Worm (Caenorhabditis elegans) whole organism, L3 larva: Measurements from ENCODE around the gene C02F5.5.

Experiments used
- R02D3.7 ChIP-seq: fragments of 150-350 bp; optimal IDR thresholded peaks from 2 replicates; lab custom pipeline; 2014; ENCODE audit warnings: missing biosample characterization, missing genetic modification characterization
- ZK546.5 ChIP-seq: sonication (generic microtip); optimal IDR thresholded peaks from 2 replicates; lab custom pipeline; 2017; ENCODE audit warnings: missing biosample characterization, missing genetic modification characterization
- aly-2 ChIP-seq: fragments of 150-350 bp; optimal IDR thresholded peaks from 2 replicates; lab custom pipeline; 2014; ENCODE audit warnings: missing biosample characterization, missing genetic modification characterization
- ama-1 ChIP-seq: fragments of 150-350 bp; optimal IDR thresholded peaks from 2 replicates; lab custom pipeline; 2018
- ceh-16 ChIP-seq: sonication (generic microtip); optimal IDR thresholded peaks from 2 replicates; lab custom pipeline; 2017; ENCODE audit warnings: missing biosample characterization, missing genetic modification characterization
- ceh-28 ChIP-seq: fragments of 150-350 bp; optimal IDR thresholded peaks from 2 replicates; lab custom pipeline; 2014; ENCODE audit warnings: missing biosample characterization, missing genetic modification reagents, missing genetic modification characterization
- ceh-82 ChIP-seq: fragments of 150-350 bp; optimal IDR thresholded peaks from 2 replicates; lab custom pipeline; 2014; ENCODE audit warnings: missing biosample characterization, missing genetic modification characterization
- ceh-9 ChIP-seq: sonication (generic microtip); optimal IDR thresholded peaks from 2 replicates; lab custom pipeline; 2018; ENCODE audit warnings: missing biosample characterization, missing genetic modification characterization
- daf-12 ChIP-seq: fragments of 150-350 bp; optimal IDR thresholded peaks from 2 replicates; lab custom pipeline; 2014; ENCODE audit warnings: missing biosample characterization, missing genetic modification reagents, missing genetic modification characterization
- egl-27 ChIP-seq: sonication (generic microtip); optimal IDR thresholded peaks from 4 replicates; lab custom pipeline; 2017; ENCODE audit warnings: missing biosample characterization, missing genetic modification reagents, missing genetic modification characterization
- elt-3 ChIP-seq, 3 experiments: fragments of 150-350 bp in 1 of 3; sonication (generic microtip) in 2 of 3; optimal IDR thresholded peaks; 2 replicates in 2 of 3; 4 replicates in 1 of 3; lab custom pipeline; 2014 to 2017; ENCODE audit warnings: missing biosample characterization in 3 of 3, missing genetic modification characterization in 3 of 3
- eor-1 ChIP-seq, 2 experiments: fragments of 150-350 bp; optimal IDR thresholded peaks; 2 replicates each; lab custom pipeline; 2014 to 2018; ENCODE audit warnings: missing biosample characterization in 2 of 2, missing genetic modification characterization in 2 of 2
- fkh-10 ChIP-seq: sonication (generic microtip); optimal IDR thresholded peaks from 2 replicates; lab custom pipeline; 2017; ENCODE audit warnings: missing biosample characterization, missing genetic modification reagents, missing genetic modification characterization
- fkh-2 ChIP-seq: fragments of 150-350 bp; optimal IDR thresholded peaks from 2 replicates; lab custom pipeline; 2014; ENCODE audit warnings: missing biosample characterization, missing genetic modification reagents, missing genetic modification characterization
- fos-1 ChIP-seq: fragments of 150-350 bp; optimal IDR thresholded peaks from 2 replicates; lab custom pipeline; 2014; ENCODE audit warnings: missing biosample characterization, missing genetic modification characterization
- hmg-11 ChIP-seq: sonication (generic microtip); optimal IDR thresholded peaks from 2 replicates; lab custom pipeline; 2016; ENCODE audit warnings: missing genetic modification characterization, missing compliant biosample characterization
- jun-1 ChIP-seq: fragments of 150-350 bp; optimal IDR thresholded peaks from 2 replicates; lab custom pipeline; 2014; ENCODE audit warnings: missing biosample characterization, missing genetic modification reagents, missing genetic modification characterization
- lin-15B ChIP-seq: fragments of 150-350 bp; optimal IDR thresholded peaks from 2 replicates; lab custom pipeline; 2014; ENCODE audit warnings: missing biosample characterization, missing genetic modification characterization
- lin-39 ChIP-seq: fragments of 150-350 bp; optimal IDR thresholded peaks from 2 replicates; lab custom pipeline; 2018; ENCODE audit warnings: missing biosample characterization, missing genetic modification reagents, missing genetic modification characterization
- lsy-12 ChIP-seq: sonication (generic microtip); optimal IDR thresholded peaks from 2 replicates; lab custom pipeline; 2016; ENCODE audit warnings: mild to moderate bottlenecking, missing genetic modification characterization, missing compliant biosample characterization
- mdl-1 ChIP-seq: fragments of 150-350 bp; optimal IDR thresholded peaks from 2 replicates; lab custom pipeline; 2014; ENCODE audit warnings: missing biosample characterization, missing genetic modification characterization
- mml-1 ChIP-seq: fragments of 150-350 bp; sonication (generic microtip); optimal IDR thresholded peaks from 3 replicates; lab custom pipeline; 2014; ENCODE audit warnings: missing biosample characterization, missing genetic modification characterization
- nfya-1 ChIP-seq: sonication (generic microtip); optimal IDR thresholded peaks from 2 replicates; lab custom pipeline; 2017; ENCODE audit warnings: missing genetic modification characterization, mild to moderate bottlenecking, missing compliant biosample characterization, antibody characterized with exemption, moderate library complexity; ENCODE audit not compliant: insufficient read depth
- nhr-11 ChIP-seq: fragments of 150-350 bp; optimal IDR thresholded peaks from 2 replicates; lab custom pipeline; 2014; ENCODE audit warnings: missing biosample characterization, missing genetic modification characterization
- nhr-237 ChIP-seq: fragments of 150-350 bp; optimal IDR thresholded peaks from 2 replicates; lab custom pipeline; 2014; ENCODE audit warnings: missing biosample characterization, missing genetic modification characterization
- nhr-25 ChIP-seq: sonication (generic microtip); optimal IDR thresholded peaks from 2 replicates; lab custom pipeline; 2017; ENCODE audit warnings: missing biosample characterization, missing genetic modification characterization
- nhr-28 ChIP-seq: fragments of 150-350 bp; optimal IDR thresholded peaks from 2 replicates; lab custom pipeline; 2014; ENCODE audit warnings: missing biosample characterization, missing genetic modification characterization
- nhr-43 ChIP-seq: sonication (generic microtip); optimal IDR thresholded peaks from 2 replicates; lab custom pipeline; 2016; ENCODE audit warnings: mild to moderate bottlenecking, missing genetic modification characterization, missing compliant biosample characterization; ENCODE audit not compliant: poor library complexity, severe bottlenecking
- nhr-67 ChIP-seq: fragments of 150-350 bp; optimal IDR thresholded peaks from 2 replicates; lab custom pipeline; 2014; ENCODE audit warnings: missing biosample characterization, missing genetic modification characterization
- nhr-76 ChIP-seq: fragments of 150-350 bp; sonication (generic microtip); optimal IDR thresholded peaks from 5 replicates; lab custom pipeline; 2014; ENCODE audit warnings: missing biosample characterization, missing genetic modification characterization
- pha-4 ChIP-seq: fragments of 150-350 bp; optimal IDR thresholded peaks from 2 replicates; lab custom pipeline; 2014; ENCODE audit warnings: missing biosample characterization, missing genetic modification reagents, missing genetic modification characterization
- pqm-1 ChIP-seq: fragments of 150-350 bp; optimal IDR thresholded peaks from 2 replicates; lab custom pipeline; 2017; ENCODE audit warnings: missing biosample characterization, missing genetic modification characterization, inconsistent platforms
- sea-2 ChIP-seq: fragments of 150-350 bp; sonication (generic microtip); optimal IDR thresholded peaks from 4 replicates; lab custom pipeline; 2014; ENCODE audit warnings: missing biosample characterization, missing genetic modification reagents, missing genetic modification characterization
- skn-1 ChIP-seq: fragments of 150-350 bp; optimal IDR thresholded peaks from 2 replicates; lab custom pipeline; 2014; ENCODE audit warnings: missing biosample characterization, missing genetic modification characterization
- snpc-4 ChIP-seq: fragments of 150-350 bp; optimal IDR thresholded peaks from 2 replicates; lab custom pipeline; 2014; ENCODE audit warnings: missing biosample characterization, missing genetic modification characterization
- unc-39 ChIP-seq: sonication (generic microtip); optimal IDR thresholded peaks from 4 replicates; lab custom pipeline; 2017; ENCODE audit warnings: missing biosample characterization, missing genetic modification characterization
- zag-1 ChIP-seq: fragments of 150-350 bp; optimal IDR thresholded peaks from 2 replicates; lab custom pipeline; 2014; ENCODE audit warnings: missing biosample characterization, missing genetic modification characterization
- ztf-11 ChIP-seq: fragments of 150-350 bp; optimal IDR thresholded peaks from 2 replicates; lab custom pipeline; 2014; ENCODE audit warnings: missing biosample characterization, missing genetic modification characterization
- ztf-4 ChIP-seq: fragments of 150-350 bp; optimal IDR thresholded peaks from 2 replicates; lab custom pipeline; 2014; ENCODE audit warnings: missing biosample characterization, missing genetic modification characterization

C02F5.5 gene

ce11 chrIII:8235880-8236279 is at the start of gene C02F5.5:
Gene C02F5.5, plus strand, starts transcription at chrIII:8236180.
- TF ChIP-seq pqm-1 (tag; lab: Kevin White, UChicago): no peak
- no peak for TF ChIP-seq lin-15B (tag; lab: Kevin White, UChicago)
- no peak for TF ChIP-seq nhr-67 (tag; lab: Kevin White, UChicago)
- TF ChIP-seq mml-1 (tag; lab: Kevin White, UChicago): no peak
- TF ChIP-seq ztf-4 (tag; lab: Kevin White, UChicago): no peak
- no peak for TF ChIP-seq egl-27 (tag; lab: Kevin White, UChicago)
- TF ChIP-seq hmg-11 (tag; lab: Kevin White, UChicago): no peak
- TF ChIP-seq nhr-76 (tag; lab: Kevin White, UChicago): no peak
- no peak for TF ChIP-seq unc-39 (tag; lab: Kevin White, UChicago)
- TF ChIP-seq nhr-43 (tag; lab: Kevin White, UChicago): no peak
- no peak for TF ChIP-seq nhr-28 (tag; lab: Kevin White, UChicago)
- no peak for TF ChIP-seq daf-12 (tag; lab: Kevin White, UChicago)
- no peak for TF ChIP-seq ceh-82 (tag; lab: Kevin White, UChicago)
- TF ChIP-seq ztf-11 (tag; lab: Kevin White, UChicago): no peak
- TF ChIP-seq pha-4 (tag; lab: Kevin White, UChicago): no peak

ce11 chrIII:8190505-8190904 is 45.5 kb upstream of the C02F5.5 start, which contains the start of gene C50C3.19:
Gene C50C3.19, plus strand, starts transcription at chrIII:8190805.
- TF ChIP-seq ceh-16 (tag; lab: Kevin White, UChicago): no peak
- TF ChIP-seq aly-2 (tag; lab: Kevin White, UChicago): no peak
- TF ChIP-seq nhr-25: no peak
- no peak for TF ChIP-seq R02D3.7
- TF ChIP-seq lin-39 (tag; lab: Kevin White, UChicago): no peak
- no peak for TF ChIP-seq elt-3 (tag; optimal IDR thresholded peaks at IDR 0.05; lab: Kevin White, UChicago)
- no peak for TF ChIP-seq lsy-12
- TF ChIP-seq nhr-43 (tag; lab: Kevin White, UChicago): no peak
- TF ChIP-seq ZK546.5: no peak
- no peak for TF ChIP-seq pha-4 (tag; lab: Kevin White, UChicago)
- TF ChIP-seq jun-1 (tag; lab: Kevin White, UChicago): no peak
- no peak for TF ChIP-seq ama-1 (lab: Kevin White, UChicago)
- TF ChIP-seq zag-1 (tag; lab: Kevin White, UChicago): no peak
- TF ChIP-seq ceh-28: no peak
- no peak for TF ChIP-seq eor-1 (tag; optimal IDR thresholded peaks at IDR 0.05; lab: Kevin White, UChicago)
- no peak for TF ChIP-seq fkh-10
- TF ChIP-seq daf-12 (tag; lab: Kevin White, UChicago): no peak
- no peak for TF ChIP-seq mdl-1 (tag; lab: Kevin White, UChicago)
- TF ChIP-seq nhr-11 (tag; lab: Kevin White, UChicago): no peak
- TF ChIP-seq, all 47 proteins: peak for 0

DNA sequence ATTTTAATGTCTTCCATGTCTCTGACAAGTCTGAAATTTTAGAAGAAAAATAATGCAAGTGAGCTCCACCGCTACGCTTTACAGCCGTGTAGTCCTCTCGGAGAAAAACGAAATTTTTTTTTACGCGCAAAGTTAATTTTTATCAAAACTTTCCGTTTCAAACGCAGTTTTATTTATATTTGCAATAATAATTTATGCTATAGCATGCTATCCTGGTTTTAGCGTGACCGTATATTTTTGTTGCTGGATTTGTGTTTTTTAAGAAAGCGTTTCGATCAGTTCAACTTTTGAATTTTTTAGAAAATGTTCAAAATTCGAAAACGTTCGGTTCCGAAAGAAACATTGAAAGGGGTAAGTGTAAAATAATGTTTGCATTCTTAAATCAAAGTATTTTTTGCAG is 44.3 kb upstream of the C02F5.5 start, which contains the start of gene C50C3.1:
Gene C50C3.1, plus strand, starts transcription at position 301 of the 400 bp plus-strand sequence.
- TF ChIP-seq ZK546.5: no peak
- no peak for TF ChIP-seq aly-2 (tag; lab: Kevin White, UChicago)
- no peak for TF ChIP-seq daf-12 (tag; lab: Kevin White, UChicago)
- no peak for TF ChIP-seq nhr-28 (tag; lab: Kevin White, UChicago)
- TF ChIP-seq eor-1 (tag; optimal IDR thresholded peaks at IDR 0.05; lab: Kevin White, UChicago): no peak
- no peak for TF ChIP-seq skn-1 (tag; lab: Kevin White, UChicago)
- TF ChIP-seq jun-1 (tag; lab: Kevin White, UChicago): no peak
- TF ChIP-seq fkh-2 (tag; lab: Kevin White, UChicago): no peak
- no peak for TF ChIP-seq ztf-4 (tag; lab: Kevin White, UChicago)
- TF ChIP-seq nfya-1 (tag; lab: Kevin White, UChicago): no peak
- no peak for TF ChIP-seq snpc-4 (tag; lab: Kevin White, UChicago)
- TF ChIP-seq lin-15B (tag; lab: Kevin White, UChicago): no peak
- no peak for TF ChIP-seq ceh-16 (tag; lab: Kevin White, UChicago)
- no peak for TF ChIP-seq pha-4 (tag; lab: Kevin White, UChicago)
- TF ChIP-seq fos-1: no peak

ce11 chrIII:8199060-8199459 is 36.9 kb upstream of the C02F5.5 start:
- TF ChIP-seq nfya-1 (tag; lab: Kevin White, UChicago) (no peak), nhr-25 (no peak), R02D3.7 (no peak), nhr-237 (tag; lab: Kevin White, UChicago) (no peak), sea-2 (GFP tag; lab: Kevin White, UChicago) (no peak), ceh-9 (no peak), lin-39 (tag; lab: Kevin White, UChicago) (no peak), zag-1 (tag; lab: Kevin White, UChicago) (no peak)
